Worm (Caenorhabditis elegans) whole organism, L3 larva: ENCODE data around the gene nhr-41.
A peak's percentile ranks its signal among the peaks of the same experiment; 100 is the strongest.

ENCODE experiments used
- aly-2 ChIP-seq: fragments of 150-350 bp; optimal IDR thresholded peaks from 2 replicates; lab custom pipeline; 2014; ENCODE audit warnings: missing biosample characterization, missing genetic modification characterization
- ama-1 ChIP-seq: fragments of 150-350 bp; optimal IDR thresholded peaks from 2 replicates; lab custom pipeline; 2018
- ceh-28 ChIP-seq: fragments of 150-350 bp; optimal IDR thresholded peaks from 2 replicates; lab custom pipeline; 2014; ENCODE audit warnings: missing biosample characterization, missing genetic modification reagents, missing genetic modification characterization
- ceh-82 ChIP-seq: fragments of 150-350 bp; optimal IDR thresholded peaks from 2 replicates; lab custom pipeline; 2014; ENCODE audit warnings: missing biosample characterization, missing genetic modification characterization
- daf-12 ChIP-seq: fragments of 150-350 bp; optimal IDR thresholded peaks from 2 replicates; lab custom pipeline; 2014; ENCODE audit warnings: missing biosample characterization, missing genetic modification reagents, missing genetic modification characterization
- elt-2 ChIP-seq: sonication (generic microtip); optimal IDR thresholded peaks from 2 replicates; lab custom pipeline; 2016; ENCODE audit warnings: missing genetic modification reagents, mild to moderate bottlenecking, missing genetic modification characterization, missing compliant biosample characterization
- mdl-1 ChIP-seq: fragments of 150-350 bp; optimal IDR thresholded peaks from 2 replicates; lab custom pipeline; 2014; ENCODE audit warnings: missing biosample characterization, missing genetic modification characterization
- nhr-23 ChIP-seq: fragments of 150-350 bp; optimal IDR thresholded peaks from 2 replicates; lab custom pipeline; 2014; ENCODE audit warnings: missing biosample characterization, missing genetic modification reagents, missing genetic modification characterization
- nhr-25 ChIP-seq: sonication (generic microtip); optimal IDR thresholded peaks from 2 replicates; lab custom pipeline; 2017; ENCODE audit warnings: missing biosample characterization, missing genetic modification characterization
- nhr-67 ChIP-seq: fragments of 150-350 bp; optimal IDR thresholded peaks from 2 replicates; lab custom pipeline; 2014; ENCODE audit warnings: missing biosample characterization, missing genetic modification characterization
- pha-4 ChIP-seq: fragments of 150-350 bp; optimal IDR thresholded peaks from 2 replicates; lab custom pipeline; 2014; ENCODE audit warnings: missing biosample characterization, missing genetic modification reagents, missing genetic modification characterization
- snpc-4 ChIP-seq: fragments of 150-350 bp; optimal IDR thresholded peaks from 2 replicates; lab custom pipeline; 2014; ENCODE audit warnings: missing biosample characterization, missing genetic modification characterization
- unc-39 ChIP-seq: sonication (generic microtip); optimal IDR thresholded peaks from 4 replicates; lab custom pipeline; 2017; ENCODE audit warnings: missing biosample characterization, missing genetic modification characterization
- unc-62 ChIP-seq: fragments of 150-350 bp; sonication (generic microtip); optimal IDR thresholded peaks from 4 replicates; lab custom pipeline; 2014; ENCODE audit warnings: missing biosample characterization, missing genetic modification reagents, missing genetic modification characterization
- zag-1 ChIP-seq: fragments of 150-350 bp; optimal IDR thresholded peaks from 2 replicates; lab custom pipeline; 2014; ENCODE audit warnings: missing biosample characterization, missing genetic modification characterization
- ztf-11 ChIP-seq: fragments of 150-350 bp; optimal IDR thresholded peaks from 2 replicates; lab custom pipeline; 2014; ENCODE audit warnings: missing biosample characterization, missing genetic modification characterization
- ztf-4 ChIP-seq: fragments of 150-350 bp; optimal IDR thresholded peaks from 2 replicates; lab custom pipeline; 2014; ENCODE audit warnings: missing biosample characterization, missing genetic modification characterization

nhr-41 gene

DNA sequence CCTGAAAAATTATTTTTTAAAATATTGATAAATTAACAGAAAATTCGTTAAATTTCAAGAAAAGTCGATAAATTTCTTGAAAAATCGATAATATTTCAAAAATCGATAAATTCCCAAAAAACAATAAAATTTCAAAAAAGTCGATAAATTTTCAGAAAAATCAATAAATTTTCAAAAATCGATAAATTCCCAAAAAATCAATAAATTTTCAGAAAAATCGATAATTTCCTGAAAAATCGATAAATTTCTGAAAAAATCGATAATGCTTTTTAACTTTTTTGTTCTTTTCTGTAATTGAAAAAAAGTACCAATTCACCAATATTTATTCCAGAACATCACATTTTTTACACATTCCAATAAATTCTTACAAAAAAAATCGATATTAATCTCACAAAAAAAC, 49.1 kb downstream of the nhr-41 start:
- TF ChIP-seq ceh-28 (tag; lab: Kevin White, UChicago) (peak; percentile 99), ztf-11 (tag; lab: Kevin White, UChicago) (no peak), nhr-23 (tag; lab: Kevin White, UChicago) (no peak), unc-62 (GFP tag; lab: Kevin White, UChicago) (no peak), ama-1 (lab: Kevin White, UChicago) (no peak), nhr-67 (no peak)

DNA sequence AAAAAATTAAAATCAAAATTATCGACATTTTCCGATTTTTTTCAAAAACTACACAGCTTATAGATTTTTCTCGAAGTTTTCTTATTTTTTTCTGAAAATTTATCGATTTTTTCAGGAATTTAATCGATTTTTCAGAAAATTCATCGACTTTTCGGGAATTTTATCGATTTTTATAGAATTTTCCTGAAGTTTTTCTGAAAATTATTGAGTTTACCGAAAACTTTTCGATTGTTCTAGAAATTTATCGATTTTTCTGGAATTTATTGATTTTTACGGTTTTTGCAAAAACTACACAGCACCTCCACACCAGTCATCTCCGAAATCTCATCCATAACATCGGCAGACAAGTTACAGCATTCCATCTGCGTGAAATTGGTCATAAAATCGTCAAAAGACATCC, 51.6 kb downstream of the nhr-41 start:
- TF ChIP-seq ceh-28 (tag; lab: Kevin White, UChicago) (peak; percentile 84), nhr-25 (tag; lab: Kevin White, UChicago) (no peak), zag-1 (tag; lab: Kevin White, UChicago) (no peak), mdl-1 (tag; lab: Kevin White, UChicago) (no peak)

DNA sequence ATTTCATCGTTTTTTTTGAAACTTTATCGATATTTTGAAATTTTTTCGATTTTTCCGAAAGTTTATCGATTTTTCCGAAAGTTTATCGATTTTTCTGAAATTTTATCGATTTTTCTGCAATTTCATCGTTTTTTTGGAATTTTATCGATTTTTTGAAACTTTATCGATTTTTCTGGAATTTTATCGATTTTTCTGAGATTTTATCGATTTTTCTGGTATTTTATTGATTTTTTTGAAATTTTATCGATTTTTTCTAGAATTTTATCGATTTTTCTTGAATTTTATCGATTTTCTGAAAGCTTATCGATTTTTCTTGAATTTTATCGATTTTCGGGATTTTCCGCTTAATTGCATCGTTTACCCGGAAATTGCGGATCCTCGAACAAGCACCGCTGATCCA, 57.5 kb downstream of the nhr-41 start:
- TF ChIP-seq mdl-1 (tag; lab: Kevin White, UChicago), result no peak
- TF ChIP-seq unc-39 (tag; lab: Kevin White, UChicago), result no peak
- no peak for TF ChIP-seq daf-12 (tag; lab: Kevin White, UChicago)
- TF ChIP-seq elt-2 (tag; lab: Kevin White, UChicago), result no peak
- no peak for TF ChIP-seq pha-4
- peak; percentile 97 for TF ChIP-seq ceh-28 (tag; lab: Kevin White, UChicago)
- no peak for TF ChIP-seq aly-2 (tag; lab: Kevin White, UChicago)
- no peak for TF ChIP-seq ceh-82
- TF ChIP-seq, all 47 proteins: peak for 1

ce11 chrIV:1443997-1444678, 58.1 kb downstream of the nhr-41 start:
- peak; percentile 68 for TF ChIP-seq ceh-28 (tag; lab: Kevin White, UChicago)
- no peak for TF ChIP-seq nhr-25 (tag; lab: Kevin White, UChicago)

DNA sequence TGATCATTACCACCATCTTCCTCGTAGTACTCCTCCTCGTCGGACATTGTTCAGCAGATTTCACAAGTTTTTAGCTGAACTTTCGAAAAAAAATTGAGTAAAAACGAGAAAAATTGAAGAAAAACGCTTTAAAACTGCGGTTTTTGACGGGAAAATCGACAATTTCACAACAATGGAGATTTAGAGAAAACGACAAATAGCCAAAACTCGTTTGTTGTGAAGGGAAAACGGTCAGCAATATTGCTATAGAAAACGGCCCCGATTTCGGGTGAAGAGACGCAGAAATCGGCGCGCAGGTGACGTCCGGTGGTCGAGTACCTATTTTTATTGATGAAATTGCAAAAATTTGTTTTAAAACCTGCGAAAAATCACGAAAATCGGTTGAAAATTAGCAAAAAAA, 59.9 kb downstream of the nhr-41 start, which contains the start of gene clp-7:
Gene clp-7 (minus strand): TSS at position 47 of the 400 bp plus-strand sequence.
- TF ChIP-seq nhr-23 (tag; lab: Kevin White, UChicago) (peak; percentile 30), snpc-4 (tag; lab: Kevin White, UChicago) (no peak), ztf-4 (tag; lab: Kevin White, UChicago) (no peak), nhr-25 (tag; lab: Kevin White, UChicago) (peak; percentile 1)
